Fruit fly (Drosophila melanogaster) whole organism, prepupa: ENCODE measurements around the gene CG15717.
A peak's percentile ranks its signal among the peaks of the same experiment; 100 is the strongest.

Source experiments
- Blimp-1 ChIP-seq: fragments of 200-800 bp; sonication (Bioruptor generic); optimal IDR thresholded peaks from 3 replicates; lab custom pipeline; 2017; ENCODE audit warnings: missing biosample characterization, missing genetic modification characterization, mild to moderate bottlenecking, moderate library complexity, missing genetic modification reagents
- CG10631 ChIP-seq: fragments of 200-800 bp; sonication (Bioruptor generic); optimal IDR thresholded peaks from 2 replicates; lab custom pipeline; 2016; ENCODE audit warnings: missing biosample characterization, missing genetic modification characterization
- CG11762 ChIP-seq: fragments of 200-800 bp; sonication (Bioruptor generic); optimal IDR thresholded peaks from 3 replicates; lab custom pipeline; 2016; ENCODE audit warnings: missing biosample characterization, missing genetic modification characterization; ENCODE audit not compliant: insufficient read depth
- CG15336 ChIP-seq: fragments of 200-800 bp; sonication (Bioruptor generic); IDR thresholded peaks from 2 replicates; pipeline ENCODE4 v1.3.6; 2022; ENCODE audit warnings: missing biosample characterization, missing genetic modification characterization
- CG16779 ChIP-seq: fragments of 200-800 bp; sonication (Bioruptor generic); optimal IDR thresholded peaks from 3 replicates; lab custom pipeline; 2017; ENCODE audit warnings: missing biosample characterization, mild to moderate bottlenecking, missing genetic modification characterization
- CG3032 ChIP-seq: fragments of 200-800 bp; optimal IDR thresholded peaks from 2 replicates; lab custom pipeline; 2019; ENCODE audit warnings: missing biosample characterization, mild to moderate bottlenecking, missing genetic modification characterization, moderate library complexity
- CG31627 ChIP-seq: fragments of 200-800 bp; sonication (Bioruptor generic); optimal IDR thresholded peaks from 3 replicates; lab custom pipeline; 2016; ENCODE audit warnings: missing biosample characterization, missing genetic modification characterization
- CG3919 ChIP-seq: fragments of 200-800 bp; sonication (Bioruptor generic); optimal IDR thresholded peaks from 3 replicates; lab custom pipeline; 2016; ENCODE audit warnings: missing biosample characterization, missing genetic modification characterization
- CG4318 ChIP-seq: fragments of 200-800 bp; sonication (Bioruptor generic); optimal IDR thresholded peaks from 3 replicates; lab custom pipeline; 2017; ENCODE audit warnings: missing biosample characterization, mild to moderate bottlenecking, missing genetic modification characterization
- CG6163 ChIP-seq: fragments of 200-800 bp; sonication (Bioruptor generic); IDR thresholded peaks from 3 replicates; pipeline ENCODE4 v1.3.6; 2022; ENCODE audit warnings: missing biosample characterization, missing genetic modification characterization
- CG6276 ChIP-seq: fragments of 200-800 bp; sonication (Bioruptor generic); optimal IDR thresholded peaks from 2 replicates; lab custom pipeline; 2017; ENCODE audit warnings: missing biosample characterization, mild to moderate bottlenecking, missing genetic modification characterization
- CG6808 ChIP-seq: fragments of 200-800 bp; sonication (Bioruptor generic); optimal IDR thresholded peaks from 3 replicates; lab custom pipeline; 2017; ENCODE audit warnings: missing biosample characterization, missing genetic modification characterization, mild to moderate bottlenecking, moderate library complexity, missing genetic modification reagents
- CG6854 ChIP-seq: fragments of 200-800 bp; sonication (Bioruptor generic); optimal IDR thresholded peaks from 2 replicates; lab custom pipeline; 2017; ENCODE audit warnings: missing biosample characterization, mild to moderate bottlenecking, missing genetic modification characterization
- CG7368 ChIP-seq: fragments of 200-800 bp; sonication (Bioruptor generic); optimal IDR thresholded peaks from 3 replicates; lab custom pipeline; 2016; ENCODE audit warnings: missing biosample characterization, missing genetic modification characterization
- CG8119 ChIP-seq: fragments of 200-800 bp; sonication (Bioruptor generic); IDR thresholded peaks from 3 replicates; pipeline ENCODE4 v1.3.6; 2022; ENCODE audit warnings: missing biosample characterization, missing genetic modification characterization
- CG8319 ChIP-seq: fragments of 200-800 bp; sonication (Bioruptor generic); optimal IDR thresholded peaks from 3 replicates; lab custom pipeline; 2016; ENCODE audit warnings: missing biosample characterization, missing genetic modification characterization
- CG8632 ChIP-seq: fragments of 200-800 bp; sonication (Bioruptor generic); optimal IDR thresholded peaks from 3 replicates; lab custom pipeline; 2016; ENCODE audit warnings: missing biosample characterization, missing genetic modification characterization
- CG9139 ChIP-seq: fragments of 200-800 bp; sonication (Bioruptor generic); optimal IDR thresholded peaks from 3 replicates; lab custom pipeline; 2017; ENCODE audit warnings: missing biosample characterization, mild to moderate bottlenecking, missing genetic modification characterization
- Eip75B ChIP-seq: fragments of 200-800 bp; sonication (Bioruptor generic); optimal IDR thresholded peaks from 3 replicates; lab custom pipeline; 2016; ENCODE audit warnings: missing biosample characterization, missing genetic modification characterization
- Eip78C ChIP-seq: fragments of 200-800 bp; sonication (Bioruptor generic); peaks from one replicate; lab custom pipeline; 2016; ENCODE audit warnings: missing biosample characterization, missing genetic modification characterization
- Ets21C ChIP-seq: fragments of 200-800 bp; sonication (Bioruptor generic); optimal IDR thresholded peaks from 3 replicates; lab custom pipeline; 2016; ENCODE audit warnings: missing biosample characterization, missing genetic modification characterization
- Ets96B ChIP-seq: fragments of 200-800 bp; optimal IDR thresholded peaks from 2 replicates; lab custom pipeline; 2019; ENCODE audit warnings: missing biosample characterization, mild to moderate bottlenecking, missing genetic modification characterization, moderate library complexity
- Hr38 ChIP-seq: sonication (Bioruptor generic); optimal IDR thresholded peaks from 2 replicates; lab custom pipeline; 2016; ENCODE audit warnings: missing biosample characterization, missing genetic modification characterization
- Lpt ChIP-seq: fragments of 200-800 bp; sonication (Bioruptor generic); optimal IDR thresholded peaks from 3 replicates; lab custom pipeline; 2016; ENCODE audit warnings: missing biosample characterization, missing genetic modification characterization
- Met ChIP-seq: fragments of 200-800 bp; sonication (Bioruptor generic); optimal IDR thresholded peaks from 3 replicates; lab custom pipeline; 2016; ENCODE audit warnings: missing biosample characterization, missing genetic modification characterization
- Smox ChIP-seq: fragments of 200-800 bp; sonication (Bioruptor generic); optimal IDR thresholded peaks from 3 replicates; lab custom pipeline; 2016; ENCODE audit warnings: missing biosample characterization, missing genetic modification characterization
- Sox102F ChIP-seq: fragments of 200-800 bp; sonication (Bioruptor generic); optimal IDR thresholded peaks from 2 replicates; lab custom pipeline; 2016; ENCODE audit warnings: missing biosample characterization, mild to moderate bottlenecking, missing genetic modification characterization
- Sox14 ChIP-seq: fragments of 200-800 bp; sonication (Bioruptor generic); optimal IDR thresholded peaks from 3 replicates; lab custom pipeline; 2016; ENCODE audit warnings: missing biosample characterization, missing genetic modification characterization
- Sox15 ChIP-seq: fragments of 200-800 bp; sonication (Bioruptor generic); optimal IDR thresholded peaks from 3 replicates; lab custom pipeline; 2016; ENCODE audit warnings: missing biosample characterization, missing genetic modification characterization
- achi ChIP-seq: fragments of 200-800 bp; sonication (Bioruptor generic); optimal IDR thresholded peaks from 3 replicates; lab custom pipeline; 2016; ENCODE audit warnings: missing biosample characterization, missing genetic modification characterization
- cyc ChIP-seq: fragments of 200-800 bp; sonication (Bioruptor generic); optimal IDR thresholded peaks from 3 replicates; lab custom pipeline; 2016; ENCODE audit warnings: missing biosample characterization, missing genetic modification characterization
- dac ChIP-seq: fragments of 200-800 bp; sonication (Bioruptor generic); optimal IDR thresholded peaks from 2 replicates; lab custom pipeline; 2017; ENCODE audit warnings: missing biosample characterization, mild to moderate bottlenecking, missing genetic modification characterization
- dsx ChIP-seq: fragments of 200-800 bp; optimal IDR thresholded peaks from 3 replicates; lab custom pipeline; 2019; ENCODE audit warnings: missing biosample characterization, mild to moderate bottlenecking, missing genetic modification characterization, moderate library complexity; ENCODE audit not compliant: poor library complexity, severe bottlenecking
- eg ChIP-seq: fragments of 200-800 bp; sonication (Bioruptor generic); IDR thresholded peaks from 3 replicates; pipeline ENCODE4 v1.3.6; 2022; ENCODE audit warnings: missing biosample characterization, missing genetic modification characterization
- esn ChIP-seq: fragments of 200-800 bp; sonication (Bioruptor generic); optimal IDR thresholded peaks from 2 replicates; lab custom pipeline; 2016; ENCODE audit warnings: missing biosample characterization, mild to moderate bottlenecking, missing genetic modification characterization, moderate library complexity
- fd59A ChIP-seq: fragments of 200-800 bp; sonication (Bioruptor generic); optimal IDR thresholded peaks from 2 replicates; lab custom pipeline; 2017; ENCODE audit warnings: missing biosample characterization, mild to moderate bottlenecking, missing genetic modification characterization, missing genetic modification reagents
- fd85E ChIP-seq: fragments of 200-800 bp; sonication (Bioruptor generic); optimal IDR thresholded peaks from 3 replicates; lab custom pipeline; 2016; ENCODE audit warnings: missing biosample characterization, missing genetic modification characterization
- fkh ChIP-seq: fragments of 200-800 bp; sonication (Bioruptor generic); optimal IDR thresholded peaks from 3 replicates; lab custom pipeline; 2017; ENCODE audit warnings: missing biosample characterization, mild to moderate bottlenecking, missing genetic modification characterization, moderate library complexity
- net ChIP-seq: fragments of 200-800 bp; sonication (Bioruptor generic); optimal IDR thresholded peaks from 3 replicates; lab custom pipeline; 2016; ENCODE audit warnings: missing biosample characterization, missing genetic modification characterization
- pdm3 ChIP-seq: fragments of 200-800 bp; sonication (Bioruptor generic); optimal IDR thresholded peaks from 3 replicates; lab custom pipeline; 2016; ENCODE audit warnings: missing biosample characterization, missing genetic modification characterization
- ss ChIP-seq, 2 experiments: fragments of 200-800 bp; sonication (Bioruptor generic); optimal IDR thresholded peaks; 2 replicates in 1 of 2; 3 replicates in 1 of 2; lab custom pipeline; 2017 to 2018; ENCODE audit warnings: mild to moderate bottlenecking in 2 of 2, missing biosample characterization in 2 of 2, missing genetic modification characterization in 2 of 2, moderate library complexity in 1 of 2
- svp ChIP-seq: fragments of 200-800 bp; sonication (Bioruptor generic); peaks from one replicate; lab custom pipeline; 2016; ENCODE audit warnings: missing biosample characterization, missing genetic modification characterization
- vri ChIP-seq: fragments of 200-800 bp; sonication (Bioruptor generic); optimal IDR thresholded peaks from 3 replicates; lab custom pipeline; 2016; ENCODE audit warnings: missing biosample characterization, mild to moderate bottlenecking, missing genetic modification characterization

Gene CG15717

DNA sequence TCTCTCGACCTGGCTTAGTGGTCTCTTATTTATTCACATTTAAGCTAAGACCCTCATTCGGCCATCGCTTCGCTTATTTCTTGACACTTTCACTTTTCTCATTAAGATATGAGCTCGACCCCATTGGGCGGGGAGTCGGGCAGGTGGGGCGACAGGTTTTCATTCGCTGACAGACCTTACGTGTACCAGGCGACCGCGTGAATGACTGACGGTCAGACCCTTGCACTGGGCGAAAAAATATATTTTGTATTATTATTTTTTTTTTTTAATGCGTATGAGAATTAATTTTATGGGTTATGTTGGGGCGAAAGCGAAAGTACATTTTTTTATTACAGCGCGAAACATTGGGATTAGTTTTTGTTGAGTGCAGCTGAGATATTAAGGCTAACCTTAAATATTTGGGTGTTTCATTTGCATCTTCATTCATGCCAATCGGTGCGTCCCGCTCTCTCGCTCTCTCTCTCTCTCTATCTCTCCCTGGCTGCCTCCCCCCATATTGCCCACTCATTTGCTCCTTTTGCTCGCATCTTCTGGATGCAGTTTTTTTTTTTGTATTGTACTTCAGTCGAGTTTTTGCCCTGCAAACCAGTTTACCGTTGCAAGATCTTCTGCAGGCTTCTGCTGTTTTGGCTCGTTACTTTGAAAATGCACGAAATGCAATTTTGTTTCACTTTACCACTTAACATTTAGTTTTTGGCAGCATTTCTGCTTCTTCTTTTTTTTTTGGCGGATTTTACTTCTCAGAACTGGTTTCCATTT is 8.4 kb downstream of the CG15717 start (continued):
- peak; percentile 53 for TF ChIP-seq CG8319
- TF ChIP-seq fd85E = no peak
- TF ChIP-seq CG10631 = peak; percentile 49
- TF ChIP-seq CG16779 (tag; lab: Kevin White, UChicago) = peak; percentile 52
- TF ChIP-seq CG6808 (GFP tag; lab: Kevin White, UChicago) = peak; percentile 64
- peak; percentile 48 for TF ChIP-seq achi (GFP tag; lab: Kevin White, UChicago)
- TF ChIP-seq CG4318 (GFP tag; lab: Kevin White, UChicago) = no peak
- peak; percentile 63 for TF ChIP-seq CG3919
- no peak for TF ChIP-seq Lpt
- TF ChIP-seq CG6854 (GFP tag; lab: Kevin White, UChicago) = peak; percentile 3
- peak; percentile 35 for TF ChIP-seq Ets96B (tag; lab: Kevin White, UChicago)
- no peak; the same call in 2 of the 3 replicates for TF ChIP-seq eg (GFP tag; lab: Robert Waterston, UW)
- TF ChIP-seq CG3032 = peak; percentile 27
- peak; percentile 57 for TF ChIP-seq Smox (GFP tag; lab: Kevin White, UChicago)

DNA sequence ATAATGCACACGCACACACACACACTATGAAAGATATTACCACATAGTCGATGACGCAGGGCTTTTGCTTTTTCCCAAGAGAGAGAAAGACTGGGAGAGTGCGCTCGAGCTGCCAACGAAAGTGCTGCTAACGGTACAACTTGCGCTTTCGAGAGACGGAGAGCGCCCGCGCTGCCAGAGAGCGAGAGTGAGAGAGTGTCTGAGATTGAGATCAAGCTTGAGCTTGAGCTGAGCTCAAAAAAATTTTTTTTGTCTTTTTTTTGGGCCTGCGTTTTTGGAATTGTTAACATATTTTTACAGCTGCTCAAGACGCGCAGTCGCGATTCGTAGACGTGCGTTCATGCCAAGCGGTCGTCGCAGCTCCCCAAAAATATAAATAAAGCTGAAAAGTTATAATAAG is 10.1 kb downstream of the CG15717 start, which contains the start of gene CG32645:
TSS of gene CG32645 (plus strand) at position 313 of the 400 bp plus-strand sequence.
- TF ChIP-seq eg (GFP tag; lab: Robert Waterston, UW) (peak; percentile 51; the same call in 1 of the 3 replicates), CG6276 (GFP tag; lab: Kevin White, UChicago) (peak; percentile 48), CG15336 (GFP tag; lab: Robert Waterston, UW) (peak; percentile 38; the same call in 1 of the 2 replicates), Lpt (peak; percentile 0), pdm3 (GFP tag; lab: Kevin White, UChicago) (no peak), achi (GFP tag; lab: Kevin White, UChicago) (no peak), vri (peak; percentile 63), Eip75B (GFP tag; lab: Kevin White, UChicago) (no peak), CG6163 (GFP tag; lab: Robert Waterston, UW) (0 out of 3 replicates have a peak, but pooled peaks have one; percentile 30), Sox14 (GFP tag; lab: Kevin White, UChicago) (no peak), cyc (GFP tag; lab: Kevin White, UChicago) (no peak), Ets21C (GFP tag; lab: Kevin White, UChicago) (no peak), CG6854 (GFP tag; lab: Kevin White, UChicago) (peak; percentile 82), Eip78C (peak; percentile 51), CG3919 (peak; percentile 11), CG11762 (GFP tag; lab: Kevin White, UChicago) (no peak), Blimp-1 (GFP tag; lab: Kevin White, UChicago) (peak; percentile 98), CG8119 (GFP tag; lab: Robert Waterston, UW) (peak; percentile 42; the same call in 2 of the 3 replicates)

DNA sequence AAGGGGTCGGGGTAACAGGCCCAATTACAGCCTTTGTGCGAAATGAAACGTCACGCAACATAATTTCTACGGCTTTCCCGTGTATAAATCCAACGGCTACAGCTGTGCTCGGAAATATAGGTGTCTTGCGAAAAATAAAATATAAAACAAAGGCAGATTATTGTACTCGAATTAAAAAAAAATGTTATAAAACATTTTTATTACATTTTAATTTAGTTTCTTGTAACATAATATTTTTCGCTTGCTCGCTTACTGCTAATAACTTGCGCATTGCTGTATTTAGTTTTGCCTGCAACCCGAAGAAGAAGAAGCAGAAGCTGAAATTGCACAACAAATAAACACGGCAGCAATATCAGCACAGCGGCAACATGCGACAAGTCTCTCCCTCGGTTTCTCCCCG is 14.3 kb downstream of the CG15717 start:
- TF ChIP-seq ss (GFP tag; optimal IDR thresholded peaks at IDR 0.05; lab: Kevin White, UChicago) (peak; percentile 81 to 89), Met (GFP tag; lab: Kevin White, UChicago) (peak; percentile 53), CG7368 (GFP tag; lab: Kevin White, UChicago) (peak; percentile 73), fkh (no peak), Sox102F (GFP tag; lab: Kevin White, UChicago) (peak; percentile 63), CG31627 (GFP tag; lab: Kevin White, UChicago) (peak; percentile 49), CG16779 (tag; lab: Kevin White, UChicago) (peak; percentile 60), CG8632 (GFP tag; lab: Kevin White, UChicago) (peak; percentile 73), esn (peak; percentile 71), Blimp-1 (GFP tag; lab: Kevin White, UChicago) (peak; percentile 16), achi (GFP tag; lab: Kevin White, UChicago) (peak; percentile 82), Lpt (peak; percentile 78), dac (GFP tag; lab: Kevin White, UChicago) (peak; percentile 64), Hr38 (GFP tag; lab: Kevin White, UChicago) (no peak), CG6808 (GFP tag; lab: Kevin White, UChicago) (peak; percentile 69), Eip78C (peak; percentile 95), CG15336 (GFP tag; lab: Robert Waterston, UW) (peak; percentile 92), pdm3 (GFP tag; lab: Kevin White, UChicago) (peak; percentile 81), CG9139 (GFP tag; lab: Kevin White, UChicago) (peak; percentile 58), fd85E (no peak), Sox15 (peak; percentile 30), CG6276 (GFP tag; lab: Kevin White, UChicago) (peak; percentile 87), dsx (GFP tag; lab: Kevin White, UChicago) (peak; percentile 76), fd59A (GFP tag; lab: Kevin White, UChicago) (peak; percentile 61), Ets21C (GFP tag; lab: Kevin White, UChicago) (no peak), CG8319 (peak; percentile 34), svp (peak; percentile 81), Sox14 (GFP tag; lab: Kevin White, UChicago) (peak; percentile 45), Smox (GFP tag; lab: Kevin White, UChicago) (peak; percentile 64), net (GFP tag; lab: Kevin White, UChicago) (peak; percentile 77), CG8119 (GFP tag; lab: Robert Waterston, UW) (peak; percentile 91)
